Fruit fly (Drosophila melanogaster) whole organism, embryonic: ENCODE measurements around the gene prtp.
A peak's percentile ranks its signal among the peaks of the same experiment; 100 is the strongest.

Experiments used
- Bdp1 ChIP-seq: fragments of 200-800 bp; sonication (Bioruptor generic); optimal IDR thresholded peaks from 3 replicates; lab custom pipeline; 2016; ENCODE audit warnings: missing biosample characterization, missing genetic modification characterization
- Bgb ChIP-seq: fragments of 200-800 bp; sonication (Bioruptor generic); IDR thresholded peaks from 2 replicates; pipeline ENCODE4 v1.3.6; 2022; ENCODE audit warnings: missing biosample characterization, missing genetic modification characterization; ENCODE audit not compliant: partially characterized antibody
- CG10267 ChIP-seq: fragments of 200-800 bp; sonication (Bioruptor generic); optimal IDR thresholded peaks from 2 replicates; lab custom pipeline; 2018; ENCODE audit warnings: missing biosample characterization, mild to moderate bottlenecking, missing genetic modification characterization, moderate library complexity
- CG10565 ChIP-seq: fragments of 200-800 bp; sonication (Bioruptor generic); optimal IDR thresholded peaks from 3 replicates; lab custom pipeline; 2016; ENCODE audit warnings: missing biosample characterization, mild to moderate bottlenecking, missing genetic modification characterization
- CG10654 ChIP-seq: fragments of 200-800 bp; sonication (Bioruptor generic); optimal IDR thresholded peaks from 2 replicates; lab custom pipeline; 2016; ENCODE audit warnings: missing biosample characterization, missing genetic modification characterization
- CG10959 ChIP-seq: fragments of 200-800 bp; sonication (Bioruptor generic); IDR thresholded peaks from 2 replicates; pipeline ENCODE4 v1.3.6; 2022; ENCODE audit warnings: missing biosample characterization, missing genetic modification characterization
- CG1233 ChIP-seq: fragments of 200-800 bp; sonication (Bioruptor generic); optimal IDR thresholded peaks from 4 replicates; lab custom pipeline; 2018; ENCODE audit warnings: missing biosample characterization, mild to moderate bottlenecking, missing genetic modification characterization
- CG12659 ChIP-seq: fragments of 200-800 bp; sonication (Bioruptor generic); optimal IDR thresholded peaks from 3 replicates; lab custom pipeline; 2017; ENCODE audit warnings: mild to moderate bottlenecking, missing biosample characterization, missing genetic modification reagents, missing genetic modification characterization
- CG13296 ChIP-seq: fragments of 200-800 bp; sonication (Bioruptor generic); optimal IDR thresholded peaks from 3 replicates; lab custom pipeline; 2018; ENCODE audit warnings: missing biosample characterization, mild to moderate bottlenecking, missing genetic modification characterization
- CG14050 ChIP-seq: fragments of 200-800 bp; sonication (Bioruptor generic); IDR thresholded peaks from 3 replicates; pipeline ENCODE4 v1.3.6; 2022; ENCODE audit warnings: missing biosample characterization, missing genetic modification characterization
- CG14860 ChIP-seq: fragments of 200-800 bp; sonication (Bioruptor generic); IDR thresholded peaks from 3 replicates; pipeline ENCODE4 v1.3.6; 2022; ENCODE audit warnings: missing biosample characterization, missing genetic modification characterization; ENCODE audit not compliant: partially characterized antibody
- CG15073 ChIP-seq: fragments of 200-800 bp; sonication (Bioruptor generic); optimal IDR thresholded peaks from 2 replicates; lab custom pipeline; 2016; ENCODE audit warnings: missing biosample characterization, missing genetic modification characterization
- CG15514 ChIP-seq: fragments of 200-800 bp; sonication (Bioruptor generic); optimal IDR thresholded peaks from 3 replicates; lab custom pipeline; 2017; ENCODE audit warnings: missing biosample characterization, missing genetic modification characterization, mild to moderate bottlenecking, moderate library complexity, missing genetic modification reagents
- CG1647 ChIP-seq: fragments of 200-800 bp; sonication (Bioruptor generic); optimal IDR thresholded peaks from 3 replicates; lab custom pipeline; 2016; ENCODE audit warnings: missing biosample characterization, missing genetic modification characterization
- CG18011 ChIP-seq: fragments of 200-800 bp; sonication (Bioruptor generic); optimal IDR thresholded peaks from 2 replicates; lab custom pipeline; 2017; ENCODE audit warnings: missing biosample characterization, missing genetic modification characterization, mild to moderate bottlenecking, moderate library complexity, missing genotype
- CG2199 ChIP-seq: fragments of 200-800 bp; sonication (Bioruptor generic); IDR thresholded peaks from 3 replicates; pipeline ENCODE4 v1.3.6; 2022; ENCODE audit warnings: missing biosample characterization, missing genetic modification characterization
- CG2712 ChIP-seq: fragments of 200-800 bp; optimal IDR thresholded peaks from 3 replicates; lab custom pipeline; 2019; ENCODE audit warnings: missing biosample characterization, mild to moderate bottlenecking, missing genetic modification characterization, moderate library complexity
- CG3838 ChIP-seq: fragments of 200-800 bp; sonication (Bioruptor generic); optimal IDR thresholded peaks from 3 replicates; lab custom pipeline; 2016; ENCODE audit warnings: missing biosample characterization, missing genetic modification characterization
- CG3995 ChIP-seq: fragments of 200-800 bp; sonication (Bioruptor generic); optimal IDR thresholded peaks from 3 replicates; lab custom pipeline; 2016; ENCODE audit warnings: missing biosample characterization, missing genetic modification characterization
- CG4404 ChIP-seq: fragments of 200-800 bp; sonication (Bioruptor generic); IDR thresholded peaks from 2 replicates; pipeline ENCODE4 v1.3.6; 2022; ENCODE audit warnings: missing biosample characterization, missing genetic modification characterization
- CG4854 ChIP-seq: fragments of 200-800 bp; sonication (Bioruptor generic); optimal IDR thresholded peaks from 2 replicates; lab custom pipeline; 2016; ENCODE audit warnings: missing biosample characterization, missing genetic modification characterization, inconsistent platforms
- CG6654 ChIP-seq: fragments of 200-800 bp; sonication (Bioruptor generic); optimal IDR thresholded peaks from 2 replicates; lab custom pipeline; 2017; ENCODE audit warnings: missing biosample characterization, mild to moderate bottlenecking, missing genetic modification characterization
- CG7372 ChIP-seq: fragments of 200-800 bp; sonication (Bioruptor generic); IDR thresholded peaks from 2 replicates; pipeline ENCODE4 v1.3.6; 2022; ENCODE audit warnings: missing biosample characterization, missing genetic modification characterization
- CG8281 ChIP-seq: fragments of 200-800 bp; sonication (Bioruptor generic); optimal IDR thresholded peaks from 2 replicates; lab custom pipeline; 2018; ENCODE audit warnings: missing biosample characterization, mild to moderate bottlenecking, missing genetic modification characterization, moderate library complexity
- CG8478 ChIP-seq: fragments of >200 bp; optimal IDR thresholded peaks from 2 replicates; lab custom pipeline; 2018
- Camta ChIP-seq: fragments of 200-800 bp; sonication (Bioruptor generic); optimal IDR thresholded peaks from 2 replicates; lab custom pipeline; 2016; ENCODE audit warnings: missing biosample characterization, missing genetic modification characterization
- Med ChIP-seq: fragments of 200-800 bp; sonication (Bioruptor generic); peaks from one replicate; lab custom pipeline; 2016; ENCODE audit warnings: missing biosample characterization, missing genetic modification characterization, mild to moderate bottlenecking, inconsistent platforms, moderate library complexity
- NK7.1 ChIP-seq: fragments of 200-800 bp; sonication (Bioruptor generic); optimal IDR thresholded peaks from 3 replicates; lab custom pipeline; 2016; ENCODE audit warnings: missing biosample characterization, missing genetic modification characterization
- Opbp ChIP-seq: fragments of 200-800 bp; sonication (Bioruptor generic); IDR thresholded peaks from 3 replicates; pipeline ENCODE4 v1.3.6; 2022; ENCODE audit warnings: missing biosample characterization, missing genetic modification characterization; ENCODE audit not compliant: partially characterized antibody
- Rx ChIP-seq: fragments of 200-800 bp; sonication (Bioruptor generic); IDR thresholded peaks from 2 replicates; pipeline ENCODE4 v1.3.6; 2022; ENCODE audit warnings: missing biosample characterization, missing genetic modification characterization
- Sox100B ChIP-seq: fragments of 200-800 bp; sonication (Bioruptor generic); optimal IDR thresholded peaks from 3 replicates; lab custom pipeline; 2018; ENCODE audit warnings: missing biosample characterization, mild to moderate bottlenecking, missing genetic modification characterization
- ab ChIP-seq: fragments of 200-800 bp; sonication (Bioruptor generic); optimal IDR thresholded peaks from 2 replicates; lab custom pipeline; 2016; ENCODE audit warnings: missing biosample characterization, missing genetic modification characterization
- ap ChIP-seq: fragments of 200-800 bp; sonication (Bioruptor generic); IDR thresholded peaks from 2 replicates; pipeline ENCODE4 v1.3.6; 2022; ENCODE audit warnings: missing biosample characterization, missing genetic modification characterization
- crc ChIP-seq: fragments of 200-800 bp; sonication (Bioruptor generic); optimal IDR thresholded peaks from 2 replicates; lab custom pipeline; 2016; ENCODE audit warnings: missing biosample characterization, missing genetic modification characterization
- en ChIP-seq: fragments of 200-800 bp; sonication (Bioruptor generic); optimal IDR thresholded peaks from 2 replicates; lab custom pipeline; 2016; ENCODE audit warnings: missing biosample characterization, missing genetic modification characterization
- gcm2 ChIP-seq: fragments of 200-800 bp; sonication (Bioruptor generic); optimal IDR thresholded peaks from 2 replicates; lab custom pipeline; 2016; ENCODE audit warnings: missing biosample characterization, missing genetic modification characterization
- gsb ChIP-seq: fragments of 200-800 bp; sonication (Bioruptor generic); IDR thresholded peaks from 2 replicates; pipeline ENCODE4 v1.3.6; 2022; ENCODE audit warnings: missing biosample characterization, missing genetic modification characterization
- mam ChIP-seq: fragments of 200-800 bp; sonication (Bioruptor generic); optimal IDR thresholded peaks from 3 replicates; lab custom pipeline; 2016; ENCODE audit warnings: missing biosample characterization, missing genetic modification characterization
- nmo ChIP-seq: fragments of 200-800 bp; sonication (Bioruptor generic); optimal IDR thresholded peaks from 2 replicates; lab custom pipeline; 2018; ENCODE audit warnings: missing biosample characterization, mild to moderate bottlenecking, missing genetic modification characterization, moderate library complexity
- org-1 ChIP-seq: fragments of 200-800 bp; sonication (Bioruptor generic); optimal IDR thresholded peaks from 2 replicates; lab custom pipeline; 2017; ENCODE audit warnings: missing biosample characterization, missing genetic modification characterization
- phol ChIP-seq: fragments of 200-800 bp; sonication (Bioruptor generic); optimal IDR thresholded peaks from 3 replicates; lab custom pipeline; 2018; ENCODE audit warnings: missing biosample characterization, mild to moderate bottlenecking, missing genetic modification characterization, moderate library complexity
- sqz ChIP-seq: fragments of 200-800 bp; sonication (Bioruptor generic); optimal IDR thresholded peaks from 3 replicates; lab custom pipeline; 2018; ENCODE audit warnings: missing biosample characterization, mild to moderate bottlenecking, missing genetic modification characterization
- ssp ChIP-seq: fragments of 200-800 bp; sonication (Bioruptor generic); IDR thresholded peaks from 2 replicates; pipeline ENCODE4 v1.3.6; 2022; ENCODE audit warnings: missing biosample characterization, missing genetic modification characterization
- stc ChIP-seq: fragments of 200-800 bp; sonication (Bioruptor generic); IDR thresholded peaks from 2 replicates; pipeline ENCODE4 v1.3.6; 2022; ENCODE audit warnings: missing biosample characterization, missing genetic modification characterization
- tin ChIP-seq: fragments of 200-800 bp; sonication (Bioruptor generic); optimal IDR thresholded peaks from 3 replicates; lab custom pipeline; 2016; ENCODE audit warnings: missing biosample characterization, missing genetic modification characterization
- tll ChIP-seq, 2 experiments: fragments of 200-800 bp in 1 of 2; fragments of >200 bp in 1 of 2; sonication (Bioruptor generic) in 1 of 2; optimal IDR thresholded peaks; 2 replicates each; lab custom pipeline; 2017 to 2019; ENCODE audit warnings: missing biosample characterization in 2 of 2, missing genetic modification characterization in 2 of 2, mild to moderate bottlenecking in 1 of 2, moderate library complexity in 1 of 2
- trh ChIP-seq: fragments of 200-800 bp; sonication (Bioruptor generic); optimal IDR thresholded peaks from 2 replicates; lab custom pipeline; 2016; ENCODE audit warnings: missing biosample characterization, missing genetic modification characterization
- usp ChIP-seq: fragments of >200 bp; optimal IDR thresholded peaks from 2 replicates; lab custom pipeline; 2017; ENCODE audit warnings: missing biosample characterization, missing genetic modification characterization
- vnd ChIP-seq: fragments of 200-800 bp; sonication (Bioruptor generic); IDR thresholded peaks from 3 replicates; pipeline ENCODE4 v1.3.6; 2022; ENCODE audit warnings: missing biosample characterization, missing genetic modification characterization; ENCODE audit not compliant: partially characterized antibody
- zfh1 ChIP-seq: fragments of 200-800 bp; sonication (Bioruptor generic); IDR thresholded peaks from 3 replicates; pipeline ENCODE4 v1.3.6; 2022; ENCODE audit warnings: missing biosample characterization, missing genetic modification characterization

prtp gene

dm6 chrX:11714529-11715262 lies 1.9 kb upstream of the prtp start (continued):
- TF ChIP-seq tin (no peak), CG14050 (GFP tag; lab: Robert Waterston, UW) (peak; percentile 38; the same call in 1 of the 3 replicates), CG12659 (GFP tag; lab: Kevin White, UChicago) (peak; percentile 75), CG15514 (GFP tag; lab: Kevin White, UChicago) (peak; percentile 77), CG2199 (GFP tag; lab: Robert Waterston, UW) (no peak), Opbp (GFP tag; lab: Robert Waterston, UW) (no peak; the same call in 2 of the 3 replicates), Med (GFP tag; lab: Kevin White, UChicago) (peak; percentile 97), gcm2 (GFP tag; lab: Kevin White, UChicago) (no peak), CG4854 (GFP tag; lab: Kevin White, UChicago) (peak; percentile 40), ssp (GFP tag; lab: Robert Waterston, UW) (peak; percentile 13; the same call in 1 of the 2 replicates), crc (peak; percentile 34), en (GFP tag; lab: Kevin White, UChicago) (no peak), CG3995 (no peak), CG10959 (peak; percentile 55)

- no peak for TF ChIP-seq CG18011
- TF ChIP-seq phol (tag; lab: Kevin White, UChicago): no peak
- TF ChIP-seq CG15073: no peak
- TF ChIP-seq tll (GFP tag; optimal IDR thresholded peaks at IDR 0.05; lab: Kevin White, UChicago): no peak
- no peak for TF ChIP-seq Camta (GFP tag; lab: Kevin White, UChicago)
- no peak for TF ChIP-seq stc (GFP tag; lab: Robert Waterston, UW)
- peak; percentile 55 for TF ChIP-seq mam (GFP tag; lab: Kevin White, UChicago)
- TF ChIP-seq CG6654 (GFP tag; lab: Kevin White, UChicago): no peak
- TF ChIP-seq CG1233 (GFP tag; lab: Kevin White, UChicago): no peak
- peak; percentile 27; the same call in 2 of the 3 replicates for TF ChIP-seq zfh1
- no peak for TF ChIP-seq CG14860 (GFP tag; lab: Robert Waterston, UW)
- TF ChIP-seq Bdp1 (GFP tag; lab: Kevin White, UChicago): no peak
- TF ChIP-seq trh: no peak
- no peak for TF ChIP-seq CG10565
- TF ChIP-seq NK7.1 (GFP tag; lab: Kevin White, UChicago): no peak
- TF ChIP-seq ap (GFP tag; lab: Robert Waterston, UW): no peak
- TF ChIP-seq gsb (GFP tag; lab: Robert Waterston, UW): no peak
- no peak for TF ChIP-seq CG10959
- TF ChIP-seq CG10267 (tag; lab: Kevin White, UChicago): no peak
- TF ChIP-seq CG7372: no peak
- TF ChIP-seq CG2712: peak; percentile 6
- TF ChIP-seq sqz (GFP tag; lab: Kevin White, UChicago): no peak
- TF ChIP-seq CG4404 (GFP tag; lab: Robert Waterston, UW): no peak
- TF ChIP-seq CG3838 (GFP tag; lab: Kevin White, UChicago): peak; percentile 9
- no peak for TF ChIP-seq Sox100B (GFP tag; lab: Kevin White, UChicago)
- no peak for TF ChIP-seq usp (GFP tag; lab: Kevin White, UChicago)
- peak; percentile 39 for TF ChIP-seq CG15514 (GFP tag; lab: Kevin White, UChicago)
- no peak for TF ChIP-seq CG8478 (lab: Kevin White, UChicago)
- TF ChIP-seq ab (GFP tag; lab: Kevin White, UChicago): no peak
- TF ChIP-seq vnd (GFP tag; lab: Robert Waterston, UW): no peak
- no peak for TF ChIP-seq Bgb (GFP tag; lab: Robert Waterston, UW)
- no peak for TF ChIP-seq CG8281 (tag; lab: Kevin White, UChicago)
- no peak for TF ChIP-seq nmo (GFP tag; lab: Kevin White, UChicago)
- no peak for TF ChIP-seq org-1
- TF ChIP-seq CG10654 (GFP tag; lab: Kevin White, UChicago): no peak
- TF ChIP-seq CG1647: no peak
- TF ChIP-seq CG13296 (GFP tag; lab: Kevin White, UChicago): no peak
- no peak for TF ChIP-seq Rx (GFP tag; lab: Robert Waterston, UW)
These were observed 1.3 kb upstream of the prtp start, which contains the start of gene Amun for dm6 chrX:11715263-11715659. Amun (minus strand) TSS chrX:11715565.
